Fruit fly (Drosophila melanogaster): ENCODE data around the gene ogre.

Gene ogre

DNA sequence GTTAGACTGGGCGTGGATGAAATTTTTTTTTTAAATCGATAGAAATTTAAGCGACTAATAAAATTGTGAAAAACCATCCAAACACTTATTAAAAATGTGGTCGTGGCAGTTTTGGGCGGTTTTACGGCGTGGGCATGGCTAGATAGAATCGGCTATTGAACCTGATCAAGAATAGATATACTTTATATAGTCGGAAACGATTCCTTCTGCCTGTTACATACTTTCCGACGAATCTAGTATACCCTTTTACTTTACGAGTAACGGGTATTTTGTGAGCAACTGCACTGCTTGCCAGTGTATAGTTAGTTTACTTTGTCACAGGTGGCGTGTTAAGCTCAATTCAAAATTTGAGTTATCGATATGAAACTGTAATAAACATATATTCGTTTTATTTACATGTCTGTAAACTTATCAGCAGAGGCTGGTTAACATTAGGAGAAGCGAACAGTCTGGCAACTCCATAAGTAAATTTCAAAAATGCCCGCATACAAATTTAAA lies 23.9 kb upstream of the ogre start (continued):
- TF ChIP-seq CG10267 (tag; optimal IDR thresholded peaks at IDR 0.05) (peak; percentile 41), Aef1 (GFP tag; IDR thresholded peaks at IDR 0.05) (peak; percentile 52), Elba2 (GFP tag; optimal IDR thresholded peaks at IDR 0.05) (no peak), TFAM (GFP tag; optimal IDR thresholded peaks at IDR 0.05) (no peak), Atf3 (GFP tag; optimal IDR thresholded peaks at IDR 0.05) (no peak), row (GFP tag; IDR thresholded peaks at IDR 0.05) (peak; percentile 86), CG14860 (GFP tag; IDR thresholded peaks at IDR 0.05; ENCODE audit: partially characterized antibody) (peak; percentile 56; the same call in 2 of the 3 replicates), vfl (GFP tag; optimal IDR thresholded peaks at IDR 0.05) (no peak), run (tag; optimal IDR thresholded peaks at IDR 0.05) (no peak), Deaf1 (tag; optimal IDR thresholded peaks at IDR 0.05) (no peak), CG7928 (GFP tag; optimal IDR thresholded peaks at IDR 0.05) (no peak), Hmx (GFP tag; optimal IDR thresholded peaks at IDR 0.05) (no peak), ranshi (GFP tag; IDR thresholded peaks at IDR 0.05) (peak; percentile 31; the same call in 1 of the 2 replicates), zf30C (GFP tag; optimal IDR thresholded peaks at IDR 0.05) (no peak), Poxn (GFP tag; IDR thresholded peaks at IDR 0.05) (no peak), CG17829 (tag; optimal IDR thresholded peaks at IDR 0.05) (peak; percentile 42), gem (tag; optimal IDR thresholded peaks at IDR 0.05) (peak; percentile 55), CG11560 (tag; IDR thresholded peaks at IDR 0.05) (peak; percentile 91), NfI (GFP tag; optimal IDR thresholded peaks at IDR 0.05) (peak; percentile 40), Lhr (GFP tag; optimal IDR thresholded peaks at IDR 0.05) (peak; percentile 65), twi (tag; optimal IDR thresholded peaks at IDR 0.05) (no peak), sc (optimal IDR thresholded peaks at IDR 0.05) (no peak), sc (GFP tag; optimal IDR thresholded peaks at IDR 0.05) (no peak), HLH54F (GFP tag; optimal IDR thresholded peaks at IDR 0.05) (peak; percentile 44), unpg (GFP tag; optimal IDR thresholded peaks at IDR 0.05) (peak; percentile 30), Drgx (GFP tag; IDR thresholded peaks at IDR 0.05) (peak; percentile 40), hbn (GFP tag; IDR thresholded peaks at IDR 0.05; ENCODE audit: partially characterized antibody) (peak; percentile 57), CoRest (tag; optimal IDR thresholded peaks at IDR 0.05) (peak; percentile 46), MBD-R2 (GFP tag; IDR thresholded peaks at IDR 0.05) (peak; percentile 46; the same call in 1 of the 2 replicates), wor (GFP tag; IDR thresholded peaks at IDR 0.05) (no peak), wdn (GFP tag; IDR thresholded peaks at IDR 0.05) (no peak), CG4854 (GFP tag; optimal IDR thresholded peaks at IDR 0.05) (no peak), ara (GFP tag; IDR thresholded peaks at IDR 0.05) (no peak; the same call in none of the 2 replicates), Fer1 (GFP tag; optimal IDR thresholded peaks at IDR 0.05) (peak; percentile 41), fd102C (GFP tag; optimal IDR thresholded peaks at IDR 0.05) (no peak), Abd-B (GFP tag; optimal IDR thresholded peaks at IDR 0.05) (peak; percentile 48), lov (optimal IDR thresholded peaks at IDR 0.05) (no peak), lov (GFP tag; IDR thresholded peaks at IDR 0.05) (no peak), salm (tag; optimal IDR thresholded peaks at IDR 0.05) (peak; percentile 8), ken (GFP tag; IDR thresholded peaks at IDR 0.05) (0 out of 3 replicates have a peak, but pooled peaks have one; percentile 6), CG13123 (GFP tag; optimal IDR thresholded peaks at IDR 0.05) (no peak), Meics (GFP tag; optimal IDR thresholded peaks at IDR 0.05) (peak; percentile 42), rib (GFP tag; IDR thresholded peaks at IDR 0.05) (peak; percentile 52; the same call in 1 of the 2 replicates), H15 (GFP tag; IDR thresholded peaks at IDR 0.05) (0 out of 3 replicates have a peak, but pooled peaks have one; percentile 8), pros (GFP tag; optimal IDR thresholded peaks at IDR 0.05) (no peak), CG14441 (GFP tag; IDR thresholded peaks at IDR 0.05) (peak; percentile 37), bcd (GFP tag; optimal IDR thresholded peaks at IDR 0.05) (peak; percentile 15), CG7963 (GFP tag; IDR thresholded peaks at IDR 0.05; ENCODE audit: partially characterized antibody) (peak; percentile 46; the same call in 1 of the 3 replicates), CrebB (tag; optimal IDR thresholded peaks at IDR 0.05) (no peak), bsh (GFP tag; optimal IDR thresholded peaks at IDR 0.05) (peak in 1 of 2 experiments; percentile 36), CG4328 (GFP tag; optimal IDR thresholded peaks at IDR 0.05) (no peak)

Data from whole organism, embryonic.